Fruit fly (Drosophila melanogaster) S2 (cell line): ENCODE data around the gene Oscillin.

ENCODE experiments used
- CG8478 ChIP-seq: fragments of >200 bp; optimal IDR thresholded peaks from 2 replicates; lab custom pipeline; 2018
- CTCF ChIP-seq, 2 experiments: fragments of >200 bp; optimal IDR thresholded peaks; 2 replicates each; lab custom pipeline; 2018

- TF ChIP-seq CG8478 (lab: Kevin White, UChicago), result no peak
- TF ChIP-seq CTCF (optimal IDR thresholded peaks at IDR 0.05; lab: Kevin White, UChicago), result no peak
Measured at dm6 chr2L:5553750-5554149, 6.9 kb downstream of the Oscillin start, which contains the start of the genes CG14013 and CG14017.
